Fruit fly (Drosophila melanogaster) whole organism, prepupa: ENCODE data around the gene CG11560.

Experiments used
- CG11762 ChIP-seq: fragments of 200-800 bp; sonication (Bioruptor generic); optimal IDR thresholded peaks from 3 replicates; lab custom pipeline; 2016; ENCODE audit warnings: missing biosample characterization, missing genetic modification characterization; ENCODE audit not compliant: insufficient read depth
- CG16779 ChIP-seq: fragments of 200-800 bp; sonication (Bioruptor generic); optimal IDR thresholded peaks from 3 replicates; lab custom pipeline; 2017; ENCODE audit warnings: missing biosample characterization, mild to moderate bottlenecking, missing genetic modification characterization
- CG8319 ChIP-seq: fragments of 200-800 bp; sonication (Bioruptor generic); optimal IDR thresholded peaks from 3 replicates; lab custom pipeline; 2016; ENCODE audit warnings: missing biosample characterization, missing genetic modification characterization
- Hr38 ChIP-seq: sonication (Bioruptor generic); optimal IDR thresholded peaks from 2 replicates; lab custom pipeline; 2016; ENCODE audit warnings: missing biosample characterization, missing genetic modification characterization
- Hr39 ChIP-seq: fragments of 200-800 bp; sonication (Bioruptor generic); optimal IDR thresholded peaks from 2 replicates; lab custom pipeline; 2016; ENCODE audit warnings: missing biosample characterization, missing genetic modification characterization
- Lpt ChIP-seq: fragments of 200-800 bp; sonication (Bioruptor generic); optimal IDR thresholded peaks from 3 replicates; lab custom pipeline; 2016; ENCODE audit warnings: missing biosample characterization, missing genetic modification characterization
- OdsH ChIP-seq: fragments of 200-800 bp; sonication (Bioruptor generic); optimal IDR thresholded peaks from 3 replicates; lab custom pipeline; 2016; ENCODE audit warnings: missing biosample characterization, missing genetic modification characterization
- lz ChIP-seq: fragments of 200-800 bp; sonication (Bioruptor generic); optimal IDR thresholded peaks from 3 replicates; lab custom pipeline; 2016; ENCODE audit warnings: missing biosample characterization, missing genetic modification characterization
- svp ChIP-seq: fragments of 200-800 bp; sonication (Bioruptor generic); peaks from one replicate; lab custom pipeline; 2016; ENCODE audit warnings: missing biosample characterization, missing genetic modification characterization

DNA sequence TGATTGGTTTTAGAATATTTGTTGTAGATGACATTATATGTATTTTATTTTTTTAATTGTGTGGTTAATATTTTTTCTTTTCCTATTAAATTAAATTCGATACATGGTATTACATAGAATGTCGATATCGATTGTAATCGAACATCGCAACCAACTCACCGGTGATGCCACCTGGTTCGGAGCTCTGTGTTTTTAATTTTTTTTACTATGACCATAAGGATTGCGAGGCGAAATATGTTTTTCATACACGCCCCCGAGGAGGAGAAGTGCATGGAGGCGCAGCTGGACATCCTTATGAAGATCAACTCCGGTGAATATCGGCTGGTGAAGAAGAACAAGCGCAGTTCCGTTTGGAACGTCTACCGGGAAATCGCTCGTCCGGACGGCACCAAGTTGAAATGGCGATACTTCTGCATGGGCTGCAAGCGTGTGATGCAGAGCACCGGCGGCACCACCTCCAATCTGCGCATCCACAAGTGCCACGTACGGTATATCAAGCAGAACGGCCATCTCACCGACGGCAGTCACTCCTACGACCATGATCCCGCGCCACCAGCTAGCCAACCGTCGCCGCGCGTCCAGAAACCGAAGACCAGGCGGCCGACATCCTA lies at the start of gene CG11560:
- TF ChIP-seq Lpt (GFP tag; lab: Kevin White, UChicago) (no peak), CG16779 (tag; lab: Kevin White, UChicago) (no peak), Hr38 (GFP tag; lab: Kevin White, UChicago) (no peak), svp (no peak), Hr39 (GFP tag; lab: Kevin White, UChicago) (no peak), lz (no peak), OdsH (GFP tag; lab: Kevin White, UChicago) (no peak), CG8319 (GFP tag; lab: Kevin White, UChicago) (no peak), CG11762 (GFP tag; lab: Kevin White, UChicago) (no peak)
